Fruit fly (Drosophila melanogaster) S2 (cell line): ENCODE results near the gene nerfin-1.
"Not testable (repeated sequence)": the region's sequence is repeated elsewhere in the genome, so short reads cannot be mapped to it uniquely, and the experiment has no call there.

Source experiments
- CG8478 ChIP-seq: fragments of >200 bp; optimal IDR thresholded peaks from 2 replicates; lab custom pipeline; 2018
- CTCF ChIP-seq, 2 experiments: fragments of >200 bp; optimal IDR thresholded peaks; 2 replicates each; lab custom pipeline; 2018

The nerfin-1 gene

dm6 chr3L:908508-909162, at the start of gene nerfin-1:
nerfin-1 (plus strand) TSS chr3L:909112.
- TF ChIP-seq CG8478 (lab: Kevin White, UChicago) (no peak), CTCF (optimal IDR thresholded peaks at IDR 0.05; lab: Kevin White, UChicago) (no peak)

- not testable (repeated sequence) for TF ChIP-seq CG8478 (lab: Kevin White, UChicago); CTCF (optimal IDR thresholded peaks at IDR 0.05; lab: Kevin White, UChicago)
Observed at dm6 chr3L:865096-865495, 43.8 kb upstream of the nerfin-1 start, which contains the start of gene CG12502. CG12502 (plus strand) TSS chr3L:865396.

dm6 chr3L:868800-869199, 40.1 kb upstream of the nerfin-1 start:
- TF ChIP-seq CTCF (optimal IDR thresholded peaks at IDR 0.05; lab: Kevin White, UChicago) (peak in 1 of 2 experiments; percentile 25), CG8478 (lab: Kevin White, UChicago) (no peak)

DNA sequence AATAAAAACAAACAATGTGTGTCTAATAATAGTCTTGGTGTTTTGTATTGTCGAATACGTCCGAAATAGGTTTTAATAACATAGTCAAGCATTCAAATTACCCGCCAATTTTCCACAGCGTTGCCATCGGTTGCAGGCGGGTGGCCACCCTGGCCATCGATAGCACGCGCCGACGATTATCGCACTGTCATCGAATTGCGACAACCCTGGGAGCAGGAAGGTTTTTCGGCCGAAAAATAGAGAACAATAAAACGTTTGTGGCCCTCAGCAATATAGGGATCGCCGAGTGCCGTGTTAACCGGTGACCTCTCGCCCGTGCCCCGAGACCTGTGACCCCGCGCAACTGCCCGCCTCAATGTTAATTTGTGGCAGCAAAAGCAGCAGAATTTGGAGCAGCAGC, 37.2 kb upstream of the nerfin-1 start, which contains the start of gene Usp10:
Gene Usp10 (plus strand): TSS at position 187 of the 400 bp plus-strand sequence.
- no peak for TF ChIP-seq CG8478 (lab: Kevin White, UChicago)
- peak in 1 of 2 experiments; percentile 38 for TF ChIP-seq CTCF (optimal IDR thresholded peaks at IDR 0.05; lab: Kevin White, UChicago)

DNA sequence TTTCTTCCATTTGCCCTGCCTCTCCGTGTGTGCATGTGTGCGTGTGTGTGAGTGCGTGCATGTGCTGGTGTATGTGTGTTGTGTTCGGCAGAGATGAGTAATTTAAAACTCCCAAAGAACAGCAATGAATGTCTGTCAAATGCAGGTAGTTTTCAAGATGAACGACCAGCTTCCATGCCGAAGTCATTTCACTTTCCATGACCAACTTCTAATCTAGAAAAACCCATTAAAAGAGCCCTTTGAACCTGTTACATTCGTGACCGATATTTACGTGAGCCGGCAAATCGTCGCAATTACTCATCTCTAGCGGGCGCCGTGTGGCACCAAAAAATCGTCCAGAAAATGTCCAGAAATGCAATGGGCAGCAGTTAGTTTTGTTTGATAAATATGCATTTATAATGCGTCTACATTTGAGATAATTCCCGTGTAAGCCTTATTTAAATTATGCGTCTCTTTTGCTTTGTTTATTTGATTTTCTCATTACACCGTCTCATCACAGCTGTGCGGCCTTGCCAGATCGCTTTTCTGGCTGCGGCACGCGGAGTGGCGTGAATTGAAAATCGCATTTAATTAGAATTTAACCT, 36.4 kb upstream of the nerfin-1 start:
- TF ChIP-seq CTCF (optimal IDR thresholded peaks at IDR 0.05; lab: Kevin White, UChicago) = no peak
- no peak for TF ChIP-seq CG8478 (lab: Kevin White, UChicago)

dm6 chr3L:875416-876011, 33.4 kb upstream of the nerfin-1 start:
- TF ChIP-seq CTCF (optimal IDR thresholded peaks at IDR 0.05; lab: Kevin White, UChicago) (no peak), CG8478 (lab: Kevin White, UChicago) (no peak)

DNA sequence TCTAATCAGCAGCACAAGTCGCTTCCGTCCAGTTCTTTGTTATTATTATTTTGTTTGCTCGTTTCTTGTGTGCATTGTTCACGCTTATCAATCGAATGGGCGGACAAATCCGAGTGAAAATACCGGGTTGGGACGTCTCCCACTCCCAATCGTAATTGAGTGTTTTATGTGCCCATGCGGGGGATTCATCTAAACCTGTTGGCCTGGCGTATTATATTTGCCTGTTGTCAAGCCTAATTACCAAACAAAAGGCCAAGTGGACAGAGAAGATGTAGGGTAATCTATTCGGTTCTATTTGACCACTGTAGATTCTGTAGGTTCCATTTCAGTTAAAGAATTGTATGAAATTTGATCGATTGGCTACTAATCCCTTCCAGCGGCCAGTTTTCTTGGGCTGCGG, 32.8 kb upstream of the nerfin-1 start:
- TF ChIP-seq CTCF (optimal IDR thresholded peaks at IDR 0.05; lab: Kevin White, UChicago) (no peak), CG8478 (lab: Kevin White, UChicago) (no peak)

- TF ChIP-seq CTCF (optimal IDR thresholded peaks at IDR 0.05; lab: Kevin White, UChicago) (no peak), CG8478 (lab: Kevin White, UChicago) (no peak)
Observed at dm6 chr3L:876656-877055, 32.3 kb upstream of the nerfin-1 start.

- TF ChIP-seq CG8478 (lab: Kevin White, UChicago) (no peak), CTCF (optimal IDR thresholded peaks at IDR 0.05; lab: Kevin White, UChicago) (no peak)
Observed at dm6 chr3L:880851-881250, 28.1 kb upstream of the nerfin-1 start.

DNA sequence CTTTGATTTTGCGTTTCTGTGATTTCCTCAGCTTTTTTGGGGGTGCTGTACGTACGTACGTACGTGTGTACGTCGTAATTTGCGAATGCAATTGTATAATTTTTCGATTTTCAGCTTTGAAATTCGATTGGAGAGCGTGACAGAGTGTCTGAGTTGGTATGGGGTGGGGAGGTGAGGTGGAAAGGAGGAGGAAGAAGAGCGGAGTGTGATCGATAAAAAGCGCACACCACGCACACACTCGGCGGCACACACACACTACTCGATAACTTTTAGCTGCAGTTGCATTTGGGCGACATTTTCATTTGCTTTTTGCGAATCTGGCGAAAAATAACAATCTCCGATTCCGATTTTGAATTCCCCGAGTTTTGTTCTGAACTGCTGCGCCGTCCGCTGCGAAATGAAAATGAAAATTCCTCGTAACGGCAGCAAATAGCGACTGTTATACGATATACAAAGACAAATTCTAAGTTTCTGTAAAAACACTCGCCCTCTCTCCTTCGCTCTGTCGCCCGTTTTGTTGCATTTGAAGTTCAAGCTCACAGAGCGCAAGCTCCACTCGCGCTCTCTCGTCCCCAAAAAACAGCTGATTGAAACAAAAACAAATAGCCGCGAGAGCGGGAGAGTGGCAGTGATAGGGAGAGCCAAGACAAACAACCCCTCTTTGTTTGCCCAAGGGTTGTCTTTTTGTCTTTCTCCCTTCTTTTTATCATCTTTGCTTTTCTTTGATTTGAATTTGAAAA, 27.2 kb upstream of the nerfin-1 start, which contains the start of gene CG13907:
Gene CG13907 (minus strand): TSS at position 518 of the 740 bp plus-strand sequence.
- no peak for TF ChIP-seq CTCF (optimal IDR thresholded peaks at IDR 0.05; lab: Kevin White, UChicago)
- no peak for TF ChIP-seq CG8478 (lab: Kevin White, UChicago)

DNA sequence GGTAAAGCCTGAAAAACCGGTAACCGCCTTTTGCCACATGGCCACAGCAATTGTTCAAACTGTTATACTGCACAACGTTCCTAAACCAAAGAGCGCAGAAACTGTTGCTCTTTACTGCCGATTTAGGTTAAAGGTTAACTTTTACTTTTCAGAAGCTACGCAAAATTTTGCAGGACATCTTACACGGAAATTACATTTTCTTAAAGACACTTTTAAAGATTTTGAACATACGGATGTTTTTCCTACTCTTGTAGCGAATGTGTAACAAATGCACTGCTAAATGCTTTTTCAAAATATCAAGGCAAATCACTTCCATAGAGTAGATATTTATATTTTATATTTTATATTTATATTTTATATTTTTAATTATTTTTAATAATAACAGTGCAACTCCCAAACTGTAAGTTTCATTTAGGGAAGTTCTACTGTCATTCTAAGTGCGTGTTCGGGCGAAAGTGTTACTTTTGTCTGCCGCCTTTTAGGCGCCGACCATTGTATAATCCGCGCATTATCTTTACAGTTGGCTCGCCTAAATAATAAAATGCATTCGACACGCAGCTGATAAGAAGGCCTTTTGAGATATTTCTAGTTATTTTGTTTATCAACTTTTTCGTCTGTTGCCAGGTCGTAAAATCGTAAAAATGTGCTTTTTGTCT, 26.5 kb upstream of the nerfin-1 start:
- TF ChIP-seq CTCF (optimal IDR thresholded peaks at IDR 0.05; lab: Kevin White, UChicago) = no peak
- TF ChIP-seq CG8478 (lab: Kevin White, UChicago) = no peak

dm6 chr3L:882892-883255, 26.0 kb upstream of the nerfin-1 start:
- peak; percentile 84 to 88 for TF ChIP-seq CTCF (optimal IDR thresholded peaks at IDR 0.05; lab: Kevin White, UChicago)
- no peak for TF ChIP-seq CG8478 (lab: Kevin White, UChicago)

dm6 chr3L:883786-884185, 25.1 kb upstream of the nerfin-1 start:
- TF ChIP-seq CG8478 (lab: Kevin White, UChicago) (no peak), CTCF (optimal IDR thresholded peaks at IDR 0.05; lab: Kevin White, UChicago) (no peak)

DNA sequence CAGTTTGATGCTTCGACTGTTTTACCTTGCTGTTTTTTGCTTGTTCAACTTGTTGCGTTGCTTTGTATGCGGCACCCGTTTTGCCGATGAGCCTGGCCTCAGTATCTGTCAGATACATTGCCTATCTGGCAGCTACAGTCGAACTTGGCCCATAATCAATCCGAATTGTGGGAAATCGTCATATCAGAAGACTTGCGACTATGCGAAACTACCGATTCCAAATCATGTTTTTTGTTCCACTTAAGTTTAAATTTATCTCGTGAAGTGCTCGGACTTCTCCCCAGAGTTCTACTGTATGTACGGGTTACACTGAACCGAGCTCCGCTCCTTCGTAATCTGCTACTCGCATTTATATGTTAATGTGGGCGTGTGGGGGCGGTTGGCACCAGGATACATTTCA, 24.7 kb upstream of the nerfin-1 start:
- TF ChIP-seq CTCF (optimal IDR thresholded peaks at IDR 0.05; lab: Kevin White, UChicago) (no peak), CG8478 (lab: Kevin White, UChicago) (no peak)
